Worm (Caenorhabditis elegans) whole organism, L1 larva: Measurements from ENCODE around the gene T20G5.8.

Source experiments
- C34B4.2 ChIP-seq: sonication (generic microtip); optimal IDR thresholded peaks from 2 replicates; lab custom pipeline; 2017; ENCODE audit warnings: mild to moderate bottlenecking, missing genetic modification characterization, missing compliant biosample characterization
- Y116A8C.19 ChIP-seq: sonication (generic microtip); optimal IDR thresholded peaks from 2 replicates; lab custom pipeline; 2016; ENCODE audit warnings: missing compliant biosample characterization, missing genetic modification characterization, borderline replicate concordance
- aha-1 ChIP-seq: fragments of 150-350 bp; optimal IDR thresholded peaks from 2 replicates; lab custom pipeline; 2014; ENCODE audit warnings: missing biosample characterization, missing genetic modification characterization
- blmp-1 ChIP-seq: fragments of 150-350 bp; optimal IDR thresholded peaks from 2 replicates; lab custom pipeline; 2014; ENCODE audit warnings: missing biosample characterization, missing genetic modification characterization
- ceh-88 ChIP-seq: fragments of 200-800 bp; sonication (Bioruptor generic); IDR thresholded peaks from 2 replicates; pipeline ENCODE4 v1.3.6; 2022; ENCODE audit warnings: missing genetic modification characterization, missing compliant biosample characterization
- dpl-1 ChIP-seq, 3 experiments: fragments of 150-350 bp in 2 of 3; sonication (generic microtip) in 1 of 3; optimal IDR thresholded peaks; 2 replicates each; lab custom pipeline; 2014 to 2017; ENCODE audit warnings: missing biosample characterization in 3 of 3, missing genetic modification characterization in 3 of 3, missing genetic modification reagents in 3 of 3
- dsc-1 ChIP-seq: sonication (generic microtip); optimal IDR thresholded peaks from 2 replicates; lab custom pipeline; 2016; ENCODE audit warnings: mild to moderate bottlenecking, missing genetic modification characterization, missing compliant biosample characterization
- efl-1 ChIP-seq, 4 experiments: fragments of 150-350 bp; optimal IDR thresholded peaks in 3 of 4; peaks in 1 of 4; 1 replicate in 1 of 4; 2 replicates in 3 of 4; lab custom pipeline; 2014; ENCODE audit warnings: missing biosample characterization in 2 of 4, missing genetic modification characterization in 2 of 4, missing genetic modification reagents in 2 of 4
- egl-27 ChIP-seq, 2 experiments: fragments of 150-350 bp in 1 of 2; sonication (generic microtip); optimal IDR thresholded peaks; 3 replicates each; lab custom pipeline; 2017 to 2018; ENCODE audit warnings: missing biosample characterization in 2 of 2, missing genetic modification characterization in 2 of 2, missing genetic modification reagents in 2 of 2
- elt-2 ChIP-seq: sonication (generic microtip); optimal IDR thresholded peaks from 2 replicates; lab custom pipeline; 2016; ENCODE audit warnings: missing genetic modification characterization, mild to moderate bottlenecking, inconsistent platforms, missing compliant biosample characterization, missing genetic modification reagents
- ets-5 ChIP-seq: fragments of 200-800 bp; sonication (Bioruptor generic); IDR thresholded peaks from 2 replicates; pipeline ENCODE4 v1.3.6; 2022; ENCODE audit warnings: missing genetic modification characterization, missing compliant biosample characterization
- fkh-10 ChIP-seq: sonication (generic microtip); optimal IDR thresholded peaks from 2 replicates; lab custom pipeline; 2017; ENCODE audit warnings: missing biosample characterization, missing genetic modification reagents, missing genetic modification characterization
- fkh-8 ChIP-seq: sonication (generic microtip); optimal IDR thresholded peaks from 2 replicates; lab custom pipeline; 2016; ENCODE audit warnings: mild to moderate bottlenecking, missing genetic modification characterization, missing compliant biosample characterization
- hlh-17 ChIP-seq: fragments of 200-800 bp; sonication (Bioruptor generic); optimal IDR thresholded peaks from 2 replicates; lab custom pipeline; 2018; ENCODE audit warnings: missing genetic modification characterization, mild to moderate bottlenecking, missing compliant biosample characterization, moderate library complexity, borderline replicate concordance
- isw-1 ChIP-seq: fragments of 200-800 bp; sonication (Bioruptor generic); IDR thresholded peaks from 2 replicates; pipeline ENCODE4 v1.3.6; 2022; ENCODE audit warnings: missing genetic modification characterization, missing compliant biosample characterization
- jun-1 ChIP-seq: fragments of 150-350 bp; optimal IDR thresholded peaks from 2 replicates; lab custom pipeline; 2014; ENCODE audit warnings: missing biosample characterization, missing genetic modification reagents, missing genetic modification characterization
- lin-13 ChIP-seq: fragments of 150-350 bp; optimal IDR thresholded peaks from 2 replicates; lab custom pipeline; 2014; ENCODE audit warnings: missing biosample characterization, missing genetic modification reagents, missing genetic modification characterization
- lin-14 ChIP-seq: fragments of 200-800 bp; sonication (Bioruptor generic); optimal IDR thresholded peaks from 2 replicates; lab custom pipeline; 2018; ENCODE audit warnings: mild to moderate bottlenecking, missing genetic modification characterization, moderate library complexity, missing compliant biosample characterization
- lin-35 ChIP-seq, 2 experiments: fragments of 150-350 bp; optimal IDR thresholded peaks; 2 replicates each; lab custom pipeline; 2014; ENCODE audit warnings: missing biosample characterization in 2 of 2, missing genetic modification characterization in 2 of 2, missing genetic modification reagents in 2 of 2
- lin-39 ChIP-seq: fragments of 150-350 bp; optimal IDR thresholded peaks from 2 replicates; lab custom pipeline; 2014; ENCODE audit warnings: missing biosample characterization, missing genetic modification reagents, missing genetic modification characterization
- lsy-2 ChIP-seq, 2 experiments: fragments of 150-350 bp; optimal IDR thresholded peaks; 2 replicates each; lab custom pipeline; 2014; ENCODE audit warnings: missing biosample characterization in 2 of 2, missing genetic modification characterization in 2 of 2
- mdl-1 ChIP-seq, 2 experiments: fragments of 150-350 bp; optimal IDR thresholded peaks; 2 replicates each; lab custom pipeline; 2014 to 2017; ENCODE audit warnings: missing biosample characterization in 2 of 2, missing genetic modification characterization in 2 of 2, inconsistent platforms in 1 of 2
- mef-2 ChIP-seq: fragments of 150-350 bp; optimal IDR thresholded peaks from 2 replicates; lab custom pipeline; 2014; ENCODE audit warnings: missing biosample characterization, missing genetic modification characterization
- mep-1 ChIP-seq: fragments of 150-350 bp; optimal IDR thresholded peaks from 2 replicates; lab custom pipeline; 2014; ENCODE audit warnings: missing biosample characterization, missing genetic modification characterization
- nhr-12 ChIP-seq: sonication (generic microtip); optimal IDR thresholded peaks from 2 replicates; lab custom pipeline; 2017; ENCODE audit warnings: missing biosample characterization, missing genetic modification characterization
- nhr-19 ChIP-seq: fragments of 200-800 bp; sonication (Bioruptor generic); conservative IDR thresholded peaks from 2 replicates; pipeline ENCODE4 v1.3.6; 2022; ENCODE audit warnings: missing genetic modification characterization, missing compliant biosample characterization
- nhr-20 ChIP-seq: sonication (generic microtip); optimal IDR thresholded peaks from 2 replicates; lab custom pipeline; 2016; ENCODE audit warnings: mild to moderate bottlenecking, missing genetic modification characterization, missing compliant biosample characterization
- nhr-71 ChIP-seq: sonication (generic microtip); optimal IDR thresholded peaks from 2 replicates; lab custom pipeline; 2016; ENCODE audit warnings: mild to moderate bottlenecking, missing genetic modification characterization, moderate library complexity, missing compliant biosample characterization
- nhr-85 ChIP-seq: sonication (generic microtip); peaks from one replicate; lab custom pipeline; 2016; ENCODE audit warnings: missing genetic modification characterization, inconsistent platforms, missing compliant biosample characterization
- pag-3 ChIP-seq: sonication (generic microtip); optimal IDR thresholded peaks from 2 replicates; lab custom pipeline; 2017; ENCODE audit warnings: missing genetic modification characterization, mild to moderate bottlenecking, missing compliant biosample characterization, antibody characterized with exemption, borderline replicate concordance; ENCODE audit not compliant: insufficient read depth
- pax-3 ChIP-seq: fragments of 200-800 bp; sonication (Bioruptor generic); optimal IDR thresholded peaks from 2 replicates; lab custom pipeline; 2018; ENCODE audit warnings: mild to moderate bottlenecking, missing genetic modification characterization, moderate library complexity, missing compliant biosample characterization
- pqm-1 ChIP-seq: sonication (generic microtip); optimal IDR thresholded peaks from 3 replicates; lab custom pipeline; 2017; ENCODE audit warnings: missing biosample characterization, missing genetic modification characterization
- snpc-4 ChIP-seq: fragments of 150-350 bp; optimal IDR thresholded peaks from 2 replicates; lab custom pipeline; 2014; ENCODE audit warnings: missing biosample characterization, missing genetic modification characterization
- snu-23 ChIP-seq: sonication (generic microtip); optimal IDR thresholded peaks from 2 replicates; lab custom pipeline; 2016; ENCODE audit warnings: missing genetic modification characterization, missing compliant biosample characterization
- sptf-1 ChIP-seq: fragments of 150-350 bp; optimal IDR thresholded peaks from 2 replicates; lab custom pipeline; 2014; ENCODE audit warnings: missing biosample characterization, missing genetic modification characterization
- swsn-7 ChIP-seq: sonication (generic microtip); optimal IDR thresholded peaks from 2 replicates; lab custom pipeline; 2016; ENCODE audit warnings: missing genetic modification characterization, missing compliant biosample characterization
- tbx-2 ChIP-seq: sonication (generic microtip); optimal IDR thresholded peaks from 2 replicates; lab custom pipeline; 2016; ENCODE audit warnings: missing genetic modification characterization, missing compliant biosample characterization
- tlp-1 ChIP-seq: fragments of 150-350 bp; optimal IDR thresholded peaks from 2 replicates; lab custom pipeline; 2014; ENCODE audit warnings: missing biosample characterization, missing genetic modification characterization
- unc-62 ChIP-seq: fragments of 150-350 bp; optimal IDR thresholded peaks from 2 replicates; lab custom pipeline; 2014; ENCODE audit warnings: missing biosample characterization, missing genetic modification reagents, missing genetic modification characterization
- xbp-1 ChIP-seq: sonication (generic microtip); optimal IDR thresholded peaks from 2 replicates; lab custom pipeline; 2016; ENCODE audit warnings: missing genetic modification characterization, missing compliant biosample characterization
- ztf-4 ChIP-seq: fragments of 150-350 bp; optimal IDR thresholded peaks from 2 replicates; lab custom pipeline; 2014; ENCODE audit warnings: missing biosample characterization, missing genetic modification characterization

T20G5.8 gene

DNA sequence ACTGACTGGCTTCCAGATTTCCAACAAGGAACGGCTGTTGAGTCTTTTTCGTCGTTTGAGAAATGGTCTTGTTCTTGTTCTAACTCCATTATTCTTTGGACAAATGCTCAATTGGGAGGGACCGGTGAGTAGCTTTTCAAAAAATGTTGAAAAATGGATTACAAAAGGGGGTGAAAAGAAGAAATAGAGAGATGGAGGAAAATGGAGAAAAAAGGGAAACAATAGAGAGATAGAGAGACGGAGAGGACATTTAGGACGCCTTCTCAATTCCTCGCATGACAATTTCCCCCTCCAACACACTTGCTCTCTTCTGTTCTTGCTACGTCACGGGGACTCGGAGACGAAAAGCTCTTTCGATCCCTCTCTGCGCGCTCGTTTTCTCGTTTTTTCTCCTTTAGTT, 46.1 kb upstream of the T20G5.8 start (continued):
- TF ChIP-seq lin-13 (no peak), ceh-88 (GFP tag; lab: Robert Waterston, UW) (no peak), nhr-85 (tag; lab: Kevin White, UChicago) (no peak), efl-1 (optimal IDR thresholded peaks at IDR 0.05; lab: Kevin White, UChicago) (peak; percentile 21 to 47), efl-1 (GFP tag; optimal IDR thresholded peaks at IDR 0.05 in 1 of 2; lab: Kevin White, UChicago) (no peak), C34B4.2 (tag; lab: Kevin White, UChicago) (no peak), blmp-1 (no peak), egl-27 (tag; optimal IDR thresholded peaks at IDR 0.05; lab: Kevin White, UChicago) (no peak), mep-1 (tag; lab: Kevin White, UChicago) (no peak), unc-62 (no peak), fkh-10 (peak; percentile 79), pqm-1 (tag; lab: Kevin White, UChicago) (no peak), dpl-1 (GFP tag; optimal IDR thresholded peaks at IDR 0.05; lab: Kevin White, UChicago) (peak in 1 of 3 experiments; percentile 5), aha-1 (tag; lab: Kevin White, UChicago) (no peak), swsn-7 (tag; lab: Kevin White, UChicago) (peak; percentile 35), mef-2 (tag; lab: Kevin White, UChicago) (no peak), ztf-4 (tag; lab: Kevin White, UChicago) (peak; percentile 42), ets-5 (GFP tag; lab: Robert Waterston, UW) (no peak), pag-3 (tag; lab: Kevin White, UChicago) (no peak), lin-39 (tag; lab: Kevin White, UChicago) (no peak), fkh-8 (tag; lab: Kevin White, UChicago) (peak; percentile 74), dsc-1 (no peak), jun-1 (tag; lab: Kevin White, UChicago) (no peak), pax-3 (tag; lab: Kevin White, UChicago) (no peak), isw-1 (GFP tag; lab: Robert Waterston, UW) (peak; percentile 57), hlh-17 (GFP tag; lab: Kevin White, UChicago) (no peak), xbp-1 (tag; lab: Kevin White, UChicago) (peak; percentile 1), lin-35 (GFP tag; optimal IDR thresholded peaks at IDR 0.05; lab: Kevin White, UChicago) (peak in 1 of 2 experiments; percentile 24), elt-2 (tag; lab: Kevin White, UChicago) (no peak), tlp-1 (tag; lab: Kevin White, UChicago) (no peak), snpc-4 (tag; lab: Kevin White, UChicago) (peak; percentile 7)

- TF ChIP-seq sptf-1 (tag; lab: Kevin White, UChicago), result no peak
- TF ChIP-seq nhr-19 (GFP tag; lab: Robert Waterston, UW), result peak; percentile 22; the same call in 1 of the 2 replicates
- peak; percentile 73 for TF ChIP-seq nhr-71 (tag; lab: Kevin White, UChicago)
- TF ChIP-seq lsy-2 (tag; optimal IDR thresholded peaks at IDR 0.05; lab: Kevin White, UChicago), result peak; percentile 14 to 16
- no peak for TF ChIP-seq elt-2 (tag; lab: Kevin White, UChicago)
- peak; percentile 29 for TF ChIP-seq ztf-4 (tag; lab: Kevin White, UChicago)
- peak; percentile 42 for TF ChIP-seq tbx-2 (tag; lab: Kevin White, UChicago)
- peak; percentile 34 for TF ChIP-seq lin-14 (GFP tag; lab: Kevin White, UChicago)
- TF ChIP-seq unc-62, result no peak
- TF ChIP-seq Y116A8C.19, result no peak
- TF ChIP-seq mdl-1 (tag; optimal IDR thresholded peaks at IDR 0.05; lab: Kevin White, UChicago), result no peak
- TF ChIP-seq swsn-7 (tag; lab: Kevin White, UChicago), result no peak
- peak; percentile 5 for TF ChIP-seq nhr-20 (tag; lab: Kevin White, UChicago)
- no peak for TF ChIP-seq lin-35 (GFP tag; optimal IDR thresholded peaks at IDR 0.05; lab: Kevin White, UChicago)
- TF ChIP-seq snu-23, result peak; percentile 15
- no peak for TF ChIP-seq nhr-12
These were observed 44.2 kb upstream of the T20G5.8 start for ce11 chrIII:10154993-10155392.
